Fruit fly (Drosophila melanogaster): Measurements from ENCODE around the gene Jhbp12.

dm6 chr3R:24555150-24555549, 30.6 kb downstream of the Jhbp12 start:
- TF ChIP-seq Ets98B (GFP tag; IDR thresholded peaks at IDR 0.05) (no peak), Snoo (tag; optimal IDR thresholded peaks at IDR 0.05) (no peak), CG34367 (tag; optimal IDR thresholded peaks at IDR 0.05) (no peak), fd96Ca (GFP tag; IDR thresholded peaks at IDR 0.05) (no peak), gl (tag; optimal IDR thresholded peaks at IDR 0.05) (no peak), CG8159 (tag; optimal IDR thresholded peaks at IDR 0.05) (no peak), CG10348 (GFP tag; IDR thresholded peaks at IDR 0.05) (no peak), CG8301 (tag; optimal IDR thresholded peaks at IDR 0.05) (no peak), CG9948 (tag; optimal IDR thresholded peaks at IDR 0.05) (no peak)

All from whole organism, pupa.